Fruit fly (Drosophila melanogaster) whole organism, pupa: Measurements from ENCODE around the gene CG7299.
A peak's percentile ranks its signal among the peaks of the same experiment; 100 is the strongest.

Source experiments
- CG10348 ChIP-seq: fragments of 200-800 bp; sonication (Bioruptor generic); IDR thresholded peaks from 2 replicates; pipeline ENCODE4 v1.3.6; 2022; ENCODE audit warnings: missing biosample characterization, missing genetic modification characterization
- CG12605 ChIP-seq: fragments of 200-800 bp; sonication (Bioruptor generic); IDR thresholded peaks from 2 replicates; pipeline ENCODE4 v1.3.6; 2022; ENCODE audit warnings: missing biosample characterization, missing genetic modification characterization
- CG13204 ChIP-seq: fragments of 200-800 bp; sonication (Bioruptor generic); optimal IDR thresholded peaks from 2 replicates; lab custom pipeline; 2018; ENCODE audit warnings: missing biosample characterization, mild to moderate bottlenecking, missing genetic modification characterization, moderate library complexity
- CG14655 ChIP-seq: fragments of 200-800 bp; sonication (Bioruptor generic); optimal IDR thresholded peaks from 3 replicates; lab custom pipeline; 2017; ENCODE audit warnings: mild to moderate bottlenecking, missing biosample characterization, missing genetic modification reagents, missing genetic modification characterization
- CG15710 ChIP-seq: fragments of 200-800 bp; sonication (Bioruptor generic); optimal IDR thresholded peaks from 2 replicates; lab custom pipeline; 2018; ENCODE audit warnings: missing biosample characterization, mild to moderate bottlenecking, missing genetic modification characterization, moderate library complexity
- CG17806 ChIP-seq: fragments of 200-800 bp; sonication (Bioruptor generic); optimal IDR thresholded peaks from 2 replicates; lab custom pipeline; 2018; ENCODE audit warnings: missing biosample characterization, mild to moderate bottlenecking, missing genetic modification characterization, moderate library complexity
- CG32121 ChIP-seq: fragments of 200-800 bp; sonication (Bioruptor generic); IDR thresholded peaks from 2 replicates; pipeline ENCODE4 v1.3.6; 2022; ENCODE audit warnings: missing biosample characterization, missing genetic modification characterization
- CG34367 ChIP-seq: fragments of 200-800 bp; sonication (Bioruptor generic); optimal IDR thresholded peaks from 2 replicates; lab custom pipeline; 2018; ENCODE audit warnings: missing biosample characterization, mild to moderate bottlenecking, missing genetic modification characterization
- CG4496 ChIP-seq: fragments of 200-800 bp; sonication (Bioruptor generic); IDR thresholded peaks from 3 replicates; pipeline ENCODE4 v1.3.6; 2022; ENCODE audit warnings: missing biosample characterization, missing genetic modification characterization
- CG8159 ChIP-seq: fragments of 200-800 bp; sonication (Bioruptor generic); optimal IDR thresholded peaks from 3 replicates; lab custom pipeline; 2018; ENCODE audit warnings: missing biosample characterization, mild to moderate bottlenecking, missing genetic modification characterization, moderate library complexity
- CG8301 ChIP-seq: fragments of 200-800 bp; sonication (Bioruptor generic); optimal IDR thresholded peaks from 2 replicates; lab custom pipeline; 2018; ENCODE audit warnings: missing biosample characterization, mild to moderate bottlenecking, missing genetic modification characterization
- CG9948 ChIP-seq: fragments of 200-800 bp; sonication (Bioruptor generic); optimal IDR thresholded peaks from 2 replicates; lab custom pipeline; 2018; ENCODE audit warnings: missing biosample characterization, mild to moderate bottlenecking, missing genetic modification characterization, moderate library complexity
- D1 ChIP-seq: fragments of 200-800 bp; sonication (Bioruptor generic); optimal IDR thresholded peaks from 2 replicates; lab custom pipeline; 2018; ENCODE audit warnings: missing biosample characterization, mild to moderate bottlenecking, missing genetic modification characterization, moderate library complexity
- EcR ChIP-seq: fragments of 200-800 bp; sonication (Bioruptor generic); optimal IDR thresholded peaks from 3 replicates; lab custom pipeline; 2019; ENCODE audit warnings: missing biosample characterization, missing genetic modification characterization, mild to moderate bottlenecking, moderate library complexity, missing genetic modification reagents
- Ets98B ChIP-seq: fragments of 200-800 bp; sonication (Bioruptor generic); IDR thresholded peaks from 2 replicates; pipeline ENCODE4 v1.3.6; 2022; ENCODE audit warnings: missing biosample characterization, missing genetic modification characterization
- Pif1A ChIP-seq: fragments of 200-800 bp; sonication (Bioruptor generic); optimal IDR thresholded peaks from 3 replicates; lab custom pipeline; 2016; ENCODE audit warnings: missing biosample characterization, missing genetic modification characterization
- Pif1B ChIP-seq: fragments of 200-800 bp; sonication (Bioruptor generic); optimal IDR thresholded peaks from 3 replicates; lab custom pipeline; 2016; ENCODE audit warnings: missing biosample characterization, missing genetic modification characterization
- Snoo ChIP-seq: fragments of 200-800 bp; sonication (Bioruptor generic); optimal IDR thresholded peaks from 3 replicates; lab custom pipeline; 2017; ENCODE audit warnings: missing biosample characterization, mild to moderate bottlenecking, missing genetic modification characterization, inconsistent platforms
- fd96Ca ChIP-seq: fragments of 200-800 bp; sonication (Bioruptor generic); IDR thresholded peaks from 3 replicates; pipeline ENCODE4 v1.3.6; 2022; ENCODE audit warnings: missing biosample characterization, missing genetic modification characterization
- gl ChIP-seq: fragments of 200-800 bp; sonication (Bioruptor generic); optimal IDR thresholded peaks from 2 replicates; lab custom pipeline; 2018; ENCODE audit warnings: missing biosample characterization, mild to moderate bottlenecking, missing genetic modification characterization
- rn ChIP-seq: fragments of 200-800 bp; sonication (Bioruptor generic); IDR thresholded peaks from 2 replicates; pipeline ENCODE4 v1.3.6; 2022; ENCODE audit warnings: missing biosample characterization, missing genetic modification characterization

Gene CG7299

dm6 chr2L:10671530-10671929, 12.7 kb downstream of the CG7299 start:
- TF ChIP-seq CG4496 (GFP tag; lab: Robert Waterston, UW) (no peak), D1 (tag; lab: Kevin White, UChicago) (peak; percentile 49), Pif1A (no peak)

DNA sequence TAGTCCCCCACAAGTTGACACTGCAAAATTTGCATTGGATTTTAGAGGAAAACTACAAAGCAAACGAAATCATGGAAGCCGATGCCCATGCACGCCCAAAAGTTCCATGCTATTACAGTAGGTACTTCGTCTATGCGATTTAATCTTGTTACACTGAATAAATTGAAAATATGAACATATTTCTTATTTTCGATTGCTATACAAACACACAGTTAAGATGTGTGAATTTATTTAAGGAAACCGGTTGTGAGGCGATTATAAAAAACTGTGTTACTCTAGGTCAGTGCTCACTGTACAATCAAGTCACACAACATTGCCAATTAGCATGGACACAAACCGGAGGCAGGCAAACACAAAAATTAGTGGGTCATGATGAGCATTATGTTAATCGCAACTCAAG, 18.6 kb downstream of the CG7299 start:
- peak; percentile 90 for TF ChIP-seq Ets98B (GFP tag; lab: Robert Waterston, UW)
- TF ChIP-seq CG4496 (GFP tag; lab: Robert Waterston, UW) = peak; percentile 86; the same call in 2 of the 3 replicates
- TF ChIP-seq CG8301 (tag; lab: Kevin White, UChicago) = peak; percentile 75
- TF ChIP-seq CG34367 (tag; lab: Kevin White, UChicago) = peak; percentile 62
- TF ChIP-seq fd96Ca = peak; percentile 82; the same call in 2 of the 3 replicates
- no peak for TF ChIP-seq CG10348 (GFP tag; lab: Robert Waterston, UW)
- TF ChIP-seq Snoo (tag; lab: Kevin White, UChicago) = peak; percentile 37
- TF ChIP-seq D1 (tag; lab: Kevin White, UChicago) = no peak
- peak; percentile 75 for TF ChIP-seq CG14655 (GFP tag; lab: Kevin White, UChicago)
- peak; percentile 82 for TF ChIP-seq CG12605 (GFP tag; lab: Robert Waterston, UW)
- peak; percentile 75 for TF ChIP-seq Pif1B
- peak; percentile 69 for TF ChIP-seq CG8159 (tag; lab: Kevin White, UChicago)
- TF ChIP-seq CG32121 = peak; percentile 86
- TF ChIP-seq CG9948 (tag; lab: Kevin White, UChicago) = peak; percentile 68
- TF ChIP-seq CG17806 = peak; percentile 73
- no peak for TF ChIP-seq CG13204 (GFP tag; lab: Kevin White, UChicago)
- peak; percentile 80 for TF ChIP-seq Pif1A
- TF ChIP-seq EcR (GFP tag; lab: Kevin White, UChicago) = no peak
- TF ChIP-seq rn (GFP tag; lab: Robert Waterston, UW) = peak; percentile 64
- TF ChIP-seq gl = peak; percentile 25
- peak; percentile 68 for TF ChIP-seq CG15710 (tag; lab: Kevin White, UChicago)

DNA sequence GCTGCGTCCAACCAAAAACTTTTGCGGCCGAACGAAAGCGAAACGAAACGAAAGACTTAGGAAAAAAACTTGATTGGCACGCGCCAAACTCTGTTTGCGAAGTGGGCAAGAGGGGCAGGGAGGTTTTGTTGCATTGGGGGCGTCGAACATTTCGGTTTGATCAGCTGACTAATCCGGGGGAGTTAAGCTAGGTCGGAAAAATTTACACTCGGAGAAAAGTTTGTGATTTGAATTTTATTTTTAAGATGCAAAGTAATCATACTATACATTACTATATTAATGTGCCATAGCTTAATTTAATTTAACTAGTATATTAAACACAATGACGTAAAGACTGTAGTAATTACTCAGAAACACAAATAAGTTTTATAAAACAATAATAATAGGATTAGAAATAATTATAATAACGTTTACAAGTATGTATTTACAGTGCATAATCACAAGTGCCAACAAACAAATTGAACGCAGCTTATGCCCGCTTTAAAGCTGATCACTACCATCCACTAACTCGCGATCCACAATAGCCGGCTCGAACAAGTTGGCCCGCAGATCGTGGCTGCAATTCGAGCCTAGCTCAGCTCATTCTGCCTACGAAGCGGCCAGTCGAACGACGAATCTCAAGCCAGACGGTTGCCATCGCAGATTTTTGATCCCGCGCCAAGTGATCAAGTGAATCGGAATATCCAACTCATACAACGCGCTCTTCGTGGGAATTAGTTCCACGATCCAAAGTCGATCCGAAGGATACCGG, 22.5 kb downstream of the CG7299 start, which contains the start of gene CG31871:
Gene CG31871, plus strand, starts transcription at position 592 of the 751 bp plus-strand sequence.
- TF ChIP-seq Ets98B (GFP tag; lab: Robert Waterston, UW) (peak; percentile 75), CG8301 (tag; lab: Kevin White, UChicago) (peak; percentile 90), gl (no peak), Pif1A (no peak), CG17806 (peak; percentile 77), rn (GFP tag; lab: Robert Waterston, UW) (peak; percentile 70), CG4496 (GFP tag; lab: Robert Waterston, UW) (peak; percentile 82), fd96Ca (no peak), CG34367 (tag; lab: Kevin White, UChicago) (peak; percentile 65), CG12605 (GFP tag; lab: Robert Waterston, UW) (peak; percentile 83), Snoo (tag; lab: Kevin White, UChicago) (no peak), Pif1B (peak; percentile 33), CG8159 (tag; lab: Kevin White, UChicago) (peak; percentile 76), CG32121 (peak; percentile 89), D1 (tag; lab: Kevin White, UChicago) (peak; percentile 73), CG10348 (GFP tag; lab: Robert Waterston, UW) (peak; percentile 52; the same call in 1 of the 2 replicates), EcR (GFP tag; lab: Kevin White, UChicago) (no peak), CG14655 (GFP tag; lab: Kevin White, UChicago) (peak; percentile 90), CG13204 (GFP tag; lab: Kevin White, UChicago) (no peak), CG9948 (tag; lab: Kevin White, UChicago) (peak; percentile 85), CG15710 (tag; lab: Kevin White, UChicago) (peak; percentile 55)

- TF ChIP-seq Ets98B (GFP tag; lab: Robert Waterston, UW) (no peak), fd96Ca (no peak), CG4496 (GFP tag; lab: Robert Waterston, UW) (no peak), D1 (tag; lab: Kevin White, UChicago) (no peak)
Observed at dm6 chr2L:10657981-10658380, 26.2 kb downstream of the CG7299 start, which contains the start of gene CG45690. CG45690 (plus strand) TSS chr2L:10658281.

dm6 chr2L:10654520-10654919, 29.7 kb downstream of the CG7299 start:
- TF ChIP-seq EcR (GFP tag; lab: Kevin White, UChicago) = no peak

DNA sequence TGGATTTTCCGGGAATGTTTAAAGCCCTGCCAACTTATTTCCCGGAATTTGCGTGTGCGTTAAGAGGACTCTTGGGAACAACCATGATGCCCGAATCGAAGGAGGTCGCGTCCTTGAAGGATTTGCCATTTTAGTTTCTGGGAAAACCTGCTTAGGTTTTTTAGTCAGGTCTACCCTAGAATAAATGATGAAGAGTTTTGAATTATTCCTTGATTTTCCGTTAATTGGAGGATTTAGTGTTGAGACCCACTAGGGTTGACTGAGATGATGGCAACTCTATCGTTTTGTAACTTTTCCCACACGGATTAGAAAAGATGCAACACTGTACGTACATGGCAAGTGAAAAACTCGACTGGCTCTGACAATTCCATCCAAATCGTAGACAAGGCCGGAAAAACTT, 32.9 kb downstream of the CG7299 start, which contains the start of gene dbf:
Gene dbf, plus strand, starts transcription at position 301 of the 400 bp plus-strand sequence.
- no peak for TF ChIP-seq fd96Ca
- no peak for TF ChIP-seq CG15710 (tag; lab: Kevin White, UChicago)
- no peak for TF ChIP-seq CG8301 (tag; lab: Kevin White, UChicago)
- no peak for TF ChIP-seq D1 (tag; lab: Kevin White, UChicago)
- no peak for TF ChIP-seq Ets98B (GFP tag; lab: Robert Waterston, UW)
- no peak for TF ChIP-seq CG14655 (GFP tag; lab: Kevin White, UChicago)
- TF ChIP-seq CG13204 (GFP tag; lab: Kevin White, UChicago) = no peak
- TF ChIP-seq gl = no peak
- TF ChIP-seq rn (GFP tag; lab: Robert Waterston, UW) = no peak
- TF ChIP-seq CG10348 (GFP tag; lab: Robert Waterston, UW) = no peak
